Worm (Caenorhabditis elegans) whole organism, early embryonic: Measurements from ENCODE around the gene wht-4.

Source experiments
- ceh-13 ChIP-seq: fragments of 200-800 bp; sonication (Bioruptor generic); optimal IDR thresholded peaks from 2 replicates; lab custom pipeline; 2018; ENCODE audit warnings: mild to moderate bottlenecking, missing genetic modification characterization, missing compliant biosample characterization
- ceh-36 ChIP-seq: sonication (generic microtip); optimal IDR thresholded peaks from 2 replicates; lab custom pipeline; 2016; ENCODE audit warnings: missing genetic modification characterization, inconsistent platforms, missing compliant biosample characterization
- pes-1 ChIP-seq: fragments of 200-800 bp; sonication (Bioruptor generic); IDR thresholded peaks from 2 replicates; pipeline ENCODE4 v1.3.6; 2022; ENCODE audit warnings: missing genetic modification reagents, missing genetic modification characterization, missing compliant biosample characterization
- scrt-1 ChIP-seq: fragments of 200-800 bp; sonication (Bioruptor generic); IDR thresholded peaks from 2 replicates; pipeline ENCODE4 v1.3.6; 2022; ENCODE audit warnings: missing genetic modification characterization, missing compliant biosample characterization
- tbx-11 ChIP-seq: fragments of 200-800 bp; sonication (Bioruptor generic); IDR thresholded peaks from 2 replicates; pipeline ENCODE4 v1.3.6; 2022; ENCODE audit warnings: missing genetic modification characterization, missing compliant biosample characterization

- TF ChIP-seq ceh-36 (tag; lab: Kevin White, UChicago) (no peak), ceh-13 (no peak), pes-1 (no peak), scrt-1 (GFP tag; lab: Robert Waterston, UW) (no peak), tbx-11 (GFP tag; lab: Robert Waterston, UW) (no peak)
Measured at ce11 chrII:3297914-3298313, 19.2 kb downstream of the wht-4 start, which contains the start of gene btb-18.
